Fruit fly (Drosophila melanogaster): ENCODE data around the gene Best3.

dm6 chr3L:15258357-15258756 is 44.2 kb downstream of the Best3 start:
- TF ChIP-seq Sin3A (optimal IDR thresholded peaks at IDR 0.05): no peak
- TF ChIP-seq psq (optimal IDR thresholded peaks at IDR 0.05): no peak
- no peak for TF ChIP-seq h (optimal IDR thresholded peaks at IDR 0.05)

Measured in Kc167 (cell line).